Fruit fly (Drosophila melanogaster) Kc167 (cell line): ENCODE measurements around the gene CG9338.

Experiments
- Myc ChIP-seq: fragments of >200 bp; optimal IDR thresholded peaks from 2 replicates; lab custom pipeline; 2017; ENCODE audit warnings: missing external identifiers
- Sin3A ChIP-seq: fragments of >200 bp; optimal IDR thresholded peaks from 2 replicates; lab custom pipeline; 2018; ENCODE audit warnings: missing external identifiers
- h ChIP-seq: fragments of >200 bp; optimal IDR thresholded peaks from 3 replicates; lab custom pipeline; 2018; ENCODE audit warnings: missing external identifiers
- insv ChIP-seq: fragments of >200 bp; optimal IDR thresholded peaks from 3 replicates; lab custom pipeline; 2018; ENCODE audit warnings: missing external identifiers
- psq ChIP-seq: fragments of >200 bp; optimal IDR thresholded peaks from 2 replicates; lab custom pipeline; 2017; ENCODE audit warnings: missing external identifiers
- ttk ChIP-seq: sonication (Bioruptor generic); optimal IDR thresholded peaks from 2 replicates; lab custom pipeline; 2017; ENCODE audit warnings: missing external identifiers

CG9338 gene

dm6 chr2L:20905025-20905424, 40.0 kb downstream of the CG9338 start:
- no peak for TF ChIP-seq insv
- TF ChIP-seq h (lab: Kevin White, UChicago): no peak
- TF ChIP-seq ttk (lab: Kevin White, UChicago): no peak
- no peak for TF ChIP-seq psq (lab: Kevin White, UChicago)
- TF ChIP-seq Sin3A (lab: Kevin White, UChicago): no peak
- no peak for TF ChIP-seq Myc (lab: Kevin White, UChicago)

dm6 chr2L:20907995-20908654, 43.1 kb downstream of the CG9338 start:
- TF ChIP-seq psq (lab: Kevin White, UChicago) (no peak), ttk (lab: Kevin White, UChicago) (no peak), insv (no peak), h (lab: Kevin White, UChicago) (no peak), Myc (lab: Kevin White, UChicago) (no peak), Sin3A (lab: Kevin White, UChicago) (no peak)

dm6 chr2L:20909301-20909700, 44.3 kb downstream of the CG9338 start:
- TF ChIP-seq psq (lab: Kevin White, UChicago): no peak
- no peak for TF ChIP-seq h (lab: Kevin White, UChicago)
- no peak for TF ChIP-seq Myc (lab: Kevin White, UChicago)
- TF ChIP-seq ttk (lab: Kevin White, UChicago): no peak
- no peak for TF ChIP-seq insv
- no peak for TF ChIP-seq Sin3A (lab: Kevin White, UChicago)

- TF ChIP-seq ttk (lab: Kevin White, UChicago) (no peak), Myc (lab: Kevin White, UChicago) (no peak), psq (lab: Kevin White, UChicago) (no peak), h (lab: Kevin White, UChicago) (no peak), insv (no peak), Sin3A (lab: Kevin White, UChicago) (no peak)
These were observed 46.4 kb downstream of the CG9338 start for dm6 chr2L:20911374-20911773.

dm6 chr2L:20912789-20913300, 47.8 kb downstream of the CG9338 start:
- TF ChIP-seq Sin3A (lab: Kevin White, UChicago) (no peak), h (lab: Kevin White, UChicago) (no peak)

- TF ChIP-seq psq (lab: Kevin White, UChicago) (no peak), insv (no peak), ttk (lab: Kevin White, UChicago) (no peak), Sin3A (lab: Kevin White, UChicago) (no peak), h (lab: Kevin White, UChicago) (no peak), Myc (lab: Kevin White, UChicago) (no peak)
These were observed 48.5 kb downstream of the CG9338 start for dm6 chr2L:20913528-20913927.

dm6 chr2L:20915224-20915623, 50.2 kb downstream of the CG9338 start:
- TF ChIP-seq h (lab: Kevin White, UChicago) (no peak), Myc (lab: Kevin White, UChicago) (no peak), Sin3A (lab: Kevin White, UChicago) (no peak), insv (no peak), ttk (lab: Kevin White, UChicago) (no peak), psq (lab: Kevin White, UChicago) (no peak)

dm6 chr2L:20916672-20917209, 51.7 kb downstream of the CG9338 start:
- TF ChIP-seq psq (lab: Kevin White, UChicago) (no peak), Myc (lab: Kevin White, UChicago) (no peak), Sin3A (lab: Kevin White, UChicago) (no peak), insv (no peak), ttk (lab: Kevin White, UChicago) (no peak), h (lab: Kevin White, UChicago) (no peak)
